Fruit fly (Drosophila melanogaster): ENCODE measurements around the gene CG3699.

Gene CG3699

dm6 chrX:953807-954206, 6.5 kb upstream of the CG3699 start (continued):
- TF ChIP-seq sens-2 (GFP tag; IDR thresholded peaks at IDR 0.05), result no peak
- no peak for TF ChIP-seq Rx (GFP tag; IDR thresholded peaks at IDR 0.05)
- no peak for TF ChIP-seq pum (GFP tag; optimal IDR thresholded peaks at IDR 0.05)
- no peak for TF ChIP-seq danr (GFP tag; IDR thresholded peaks at IDR 0.05)
- TF ChIP-seq CG15514 (GFP tag; optimal IDR thresholded peaks at IDR 0.05), result peak; percentile 18
- TF ChIP-seq sima (GFP tag; optimal IDR thresholded peaks at IDR 0.05), result no peak
- no peak for TF ChIP-seq CG6765 (GFP tag; optimal IDR thresholded peaks at IDR 0.05)
- no peak for TF ChIP-seq Hr51 (GFP tag; optimal IDR thresholded peaks at IDR 0.05)
- no peak for TF ChIP-seq disco-r (GFP tag; optimal IDR thresholded peaks at IDR 0.05)
- no peak for TF ChIP-seq CG10462 (GFP tag; optimal IDR thresholded peaks at IDR 0.05)
- TF ChIP-seq zen2 (GFP tag; IDR thresholded peaks at IDR 0.05; ENCODE audit: partially characterized antibody), result no peak
- TF ChIP-seq nmo (GFP tag; optimal IDR thresholded peaks at IDR 0.05), result no peak
- TF ChIP-seq CG17912 (GFP tag; optimal IDR thresholded peaks at IDR 0.05), result no peak
- no peak for TF ChIP-seq ash1 (GFP tag; optimal IDR thresholded peaks at IDR 0.05)
- peak; percentile 31; the same call in 1 of the 2 replicates for TF ChIP-seq vvl (GFP tag; IDR thresholded peaks at IDR 0.05)
- no peak for TF ChIP-seq odd (GFP tag; optimal IDR thresholded peaks at IDR 0.05)
- no peak for TF ChIP-seq B-H2 (GFP tag; optimal IDR thresholded peaks at IDR 0.05)
- TF ChIP-seq Sry-δ (GFP tag; optimal IDR thresholded peaks at IDR 0.05), result no peak
- TF ChIP-seq Drgx (GFP tag; IDR thresholded peaks at IDR 0.05), result no peak
- peak; percentile 77 for TF ChIP-seq Med (GFP tag)
- peak; percentile 27; the same call in 1 of the 3 replicates for TF ChIP-seq tgo (GFP tag; IDR thresholded peaks at IDR 0.05)
- peak; percentile 10 for TF ChIP-seq lab (GFP tag; optimal IDR thresholded peaks at IDR 0.05)
- no peak for TF ChIP-seq wek (GFP tag; optimal IDR thresholded peaks at IDR 0.05)
- TF ChIP-seq Oaz (GFP tag; IDR thresholded peaks at IDR 0.05), result no peak

dm6 chrX:951800-952199, 4.5 kb upstream of the CG3699 start, which contains the start of gene CG3690:
TSS of gene CG3690 (minus strand) at chrX:951900.
- no peak for TF ChIP-seq CG4404 (GFP tag; IDR thresholded peaks at IDR 0.05)
- TF ChIP-seq usp (GFP tag; optimal IDR thresholded peaks at IDR 0.05), result no peak
- no peak for TF ChIP-seq B-H2 (GFP tag; optimal IDR thresholded peaks at IDR 0.05)
- TF ChIP-seq jing (GFP tag; optimal IDR thresholded peaks at IDR 0.05), result no peak
- TF ChIP-seq NC2α (GFP tag; optimal IDR thresholded peaks at IDR 0.05), result no peak
- TF ChIP-seq tll (GFP tag; optimal IDR thresholded peaks at IDR 0.05), result no peak
- no peak for TF ChIP-seq ato (GFP tag; IDR thresholded peaks at IDR 0.05; ENCODE audit: partially characterized antibody)
- no peak for TF ChIP-seq Gsc (GFP tag; IDR thresholded peaks at IDR 0.05)
- no peak for TF ChIP-seq tx (GFP tag; optimal IDR thresholded peaks at IDR 0.05)
- no peak for TF ChIP-seq CG4328 (GFP tag; optimal IDR thresholded peaks at IDR 0.05)
- no peak for TF ChIP-seq Drgx (GFP tag; IDR thresholded peaks at IDR 0.05)
- no peak for TF ChIP-seq bbx (GFP tag; IDR thresholded peaks at IDR 0.05; ENCODE audit: partially characterized antibody)

dm6 chrX:948285-948556, 921 bp upstream of the CG3699 start:
- TF ChIP-seq CG14050 (GFP tag; IDR thresholded peaks at IDR 0.05) (no peak), CG9817 (tag; optimal IDR thresholded peaks at IDR 0.05) (peak; percentile 18), pfk (GFP tag; optimal IDR thresholded peaks at IDR 0.05) (no peak), phol (tag; optimal IDR thresholded peaks at IDR 0.05) (no peak), Scr (GFP tag; IDR thresholded peaks at IDR 0.05; ENCODE audit: partially characterized antibody) (no peak), Ets97D (GFP tag; optimal IDR thresholded peaks at IDR 0.05) (no peak), pnt (GFP tag; optimal IDR thresholded peaks at IDR 0.05) (no peak), sim (GFP tag; IDR thresholded peaks at IDR 0.05) (no peak), Ada2b (GFP tag; IDR thresholded peaks at IDR 0.05) (peak; percentile 22; the same call in 1 of the 2 replicates), so (GFP tag; IDR thresholded peaks at IDR 0.05) (no peak), CoRest (tag; optimal IDR thresholded peaks at IDR 0.05) (no peak), Dad (GFP tag; optimal IDR thresholded peaks at IDR 0.05) (no peak), CG12071 (GFP tag; optimal IDR thresholded peaks at IDR 0.05) (peak; percentile 12), dimm (GFP tag; IDR thresholded peaks at IDR 0.05) (no peak), CG15011 (GFP tag; optimal IDR thresholded peaks at IDR 0.05) (no peak), zfh1 (GFP tag; IDR thresholded peaks at IDR 0.05) (0 out of 3 replicates have a peak, but pooled peaks have one; percentile 41), CG3847 (GFP tag; IDR thresholded peaks at IDR 0.05) (peak; percentile 27; the same call in 1 of the 2 replicates), Sry-δ (GFP tag; optimal IDR thresholded peaks at IDR 0.05) (no peak), Rx (GFP tag; IDR thresholded peaks at IDR 0.05) (no peak)

Data from whole organism, embryonic.